Worm (Caenorhabditis elegans): ENCODE results near the gene C25F9.13.

ce11 chrV:19431036-19431435, 32.3 kb upstream of the C25F9.13 start, which contains the start of gene srw-85:
- TF ChIP-seq ztf-29 (GFP tag; IDR thresholded peaks at IDR 0.05) (no peak), flt-1 (GFP tag; IDR thresholded peaks at IDR 0.05) (no peak), klf-2 (GFP tag; conservative IDR thresholded peaks at IDR 0.05) (no peak), cog-1 (tag; optimal IDR thresholded peaks at IDR 0.05) (no peak), med-1 (GFP tag; optimal IDR thresholded peaks at IDR 0.05; ENCODE audit: insufficient read depth) (no peak), tab-1 (GFP tag; IDR thresholded peaks at IDR 0.05) (no peak), ref-1 (GFP tag; conservative IDR thresholded peaks at IDR 0.05) (no peak), ztf-23 (GFP tag; IDR thresholded peaks at IDR 0.05) (no peak)
